Fruit fly (Drosophila melanogaster) whole organism, embryonic: Measurements from ENCODE around the gene CG5815.

Source experiments
- Bteb2 ChIP-seq: fragments of 200-800 bp; sonication (Bioruptor generic); optimal IDR thresholded peaks from 2 replicates; lab custom pipeline; 2016; ENCODE audit warnings: missing biosample characterization, missing genetic modification characterization
- CG10366 ChIP-seq: fragments of 200-800 bp; sonication (Bioruptor generic); IDR thresholded peaks from 2 replicates; pipeline ENCODE4 v1.3.6; 2022; ENCODE audit warnings: missing biosample characterization, missing genetic modification characterization
- CG10565 ChIP-seq: fragments of 200-800 bp; sonication (Bioruptor generic); optimal IDR thresholded peaks from 3 replicates; lab custom pipeline; 2016; ENCODE audit warnings: missing biosample characterization, mild to moderate bottlenecking, missing genetic modification characterization
- CG11560 ChIP-seq: fragments of 200-800 bp; sonication (Bioruptor generic); IDR thresholded peaks from 3 replicates; pipeline ENCODE4 v1.3.6; 2022; ENCODE audit warnings: missing biosample characterization, missing genetic modification characterization
- CG11696 ChIP-seq: fragments of 200-800 bp; sonication (Bioruptor generic); IDR thresholded peaks from 2 replicates; pipeline ENCODE4 v1.3.6; 2022; ENCODE audit warnings: missing biosample characterization, missing genetic modification characterization
- CG11723 ChIP-seq: fragments of 200-800 bp; sonication (Bioruptor generic); optimal IDR thresholded peaks from 2 replicates; lab custom pipeline; 2017; ENCODE audit warnings: missing biosample characterization, mild to moderate bottlenecking, missing genetic modification characterization
- CG12769 ChIP-seq: fragments of 200-800 bp; sonication (Bioruptor generic); optimal IDR thresholded peaks from 2 replicates; lab custom pipeline; 2019; ENCODE audit warnings: missing biosample characterization, mild to moderate bottlenecking, missing genetic modification characterization, moderate library complexity
- CG12942 ChIP-seq: fragments of 200-800 bp; sonication (Bioruptor generic); optimal IDR thresholded peaks from 3 replicates; lab custom pipeline; 2016; ENCODE audit warnings: missing biosample characterization, missing genetic modification characterization
- CG13624 ChIP-seq: fragments of 200-800 bp; sonication (Bioruptor generic); optimal IDR thresholded peaks from 2 replicates; lab custom pipeline; 2016; ENCODE audit warnings: missing biosample characterization, missing genetic modification characterization
- CG16863 ChIP-seq: fragments of 200-800 bp; sonication (Bioruptor generic); optimal IDR thresholded peaks from 3 replicates; lab custom pipeline; 2016; ENCODE audit warnings: missing biosample characterization, missing genetic modification characterization
- CG17186 ChIP-seq: fragments of 200-800 bp; sonication (Bioruptor generic); optimal IDR thresholded peaks from 3 replicates; lab custom pipeline; 2017; ENCODE audit warnings: missing biosample characterization, missing genetic modification reagents, missing genetic modification characterization
- CG17361 ChIP-seq: fragments of 200-800 bp; sonication (Bioruptor generic); IDR thresholded peaks from 3 replicates; pipeline ENCODE4 v1.3.6; 2022; ENCODE audit warnings: missing biosample characterization, missing genetic modification characterization
- CG1832 ChIP-seq: fragments of 200-800 bp; sonication (Bioruptor generic); optimal IDR thresholded peaks from 2 replicates; lab custom pipeline; 2017; ENCODE audit warnings: missing biosample characterization, mild to moderate bottlenecking, missing genetic modification characterization, inconsistent platforms
- CG18764 ChIP-seq: fragments of 200-800 bp; sonication (Bioruptor generic); optimal IDR thresholded peaks from 3 replicates; lab custom pipeline; 2016; ENCODE audit warnings: missing biosample characterization, missing genetic modification characterization
- CG2712 ChIP-seq: fragments of 200-800 bp; optimal IDR thresholded peaks from 3 replicates; lab custom pipeline; 2019; ENCODE audit warnings: missing biosample characterization, mild to moderate bottlenecking, missing genetic modification characterization, moderate library complexity
- CG30431 ChIP-seq: fragments of 200-800 bp; sonication (Bioruptor generic); optimal IDR thresholded peaks from 2 replicates; lab custom pipeline; 2017; ENCODE audit warnings: missing biosample characterization, missing genetic modification characterization
- CG3163 ChIP-seq: fragments of 200-800 bp; sonication (Bioruptor generic); optimal IDR thresholded peaks from 3 replicates; lab custom pipeline; 2016; ENCODE audit warnings: missing biosample characterization, missing genetic modification characterization
- CG42726 ChIP-seq: fragments of 200-800 bp; sonication (Bioruptor generic); IDR thresholded peaks from 2 replicates; pipeline ENCODE4 v1.3.6; 2022; ENCODE audit warnings: missing biosample characterization, missing genetic modification characterization; ENCODE audit not compliant: partially characterized antibody
- CG4707 ChIP-seq: fragments of 200-800 bp; sonication (Bioruptor generic); optimal IDR thresholded peaks from 2 replicates; lab custom pipeline; 2018; ENCODE audit warnings: missing biosample characterization, mild to moderate bottlenecking, missing genetic modification characterization, moderate library complexity
- CG5953 ChIP-seq: fragments of 200-800 bp; sonication (Bioruptor generic); IDR thresholded peaks from 2 replicates; pipeline ENCODE4 v1.3.6; 2022; ENCODE audit warnings: missing biosample characterization, missing genetic modification characterization
- CG6791 ChIP-seq: fragments of 200-800 bp; sonication (Bioruptor generic); IDR thresholded peaks from 3 replicates; pipeline ENCODE4 v1.3.6; 2022; ENCODE audit warnings: missing biosample characterization, missing genetic modification characterization; ENCODE audit not compliant: partially characterized antibody
- D ChIP-seq, 2 experiments: fragments of 200-800 bp in 1 of 2; fragments of >200 bp in 1 of 2; sonication (Bioruptor generic) in 1 of 2; optimal IDR thresholded peaks; 2 replicates in 1 of 2; 3 replicates in 1 of 2; lab custom pipeline; 2017; ENCODE audit warnings: mild to moderate bottlenecking in 1 of 2, missing biosample characterization in 1 of 2, missing genetic modification characterization in 1 of 2, missing genetic modification reagents in 1 of 2
- E2f1 ChIP-seq: fragments of 200-800 bp; sonication (Bioruptor generic); IDR thresholded peaks from 2 replicates; pipeline ENCODE4 v1.3.6; 2022; ENCODE audit warnings: missing biosample characterization, missing genetic modification characterization
- HmgD ChIP-seq: fragments of 200-800 bp; sonication (Bioruptor generic); optimal IDR thresholded peaks from 3 replicates; lab custom pipeline; 2016; ENCODE audit warnings: missing biosample characterization, missing genetic modification characterization
- Max ChIP-seq: fragments of 200-800 bp; sonication (Bioruptor generic); optimal IDR thresholded peaks from 2 replicates; lab custom pipeline; 2016; ENCODE audit warnings: missing biosample characterization, mild to moderate bottlenecking, missing genetic modification characterization
- Poxn ChIP-seq: fragments of 200-800 bp; sonication (Bioruptor generic); IDR thresholded peaks from 2 replicates; pipeline ENCODE4 v1.3.6; 2022; ENCODE audit warnings: missing biosample characterization, missing genetic modification characterization
- ac ChIP-seq: fragments of 200-800 bp; sonication (Bioruptor generic); optimal IDR thresholded peaks from 3 replicates; lab custom pipeline; 2017; ENCODE audit warnings: missing biosample characterization, mild to moderate bottlenecking, missing genetic modification characterization
- amos ChIP-seq: fragments of 200-800 bp; sonication (Bioruptor generic); IDR thresholded peaks from 2 replicates; pipeline ENCODE4 v1.3.6; 2022; ENCODE audit warnings: missing biosample characterization, missing genetic modification characterization; ENCODE audit not compliant: partially characterized antibody
- ara ChIP-seq: fragments of 200-800 bp; sonication (Bioruptor generic); IDR thresholded peaks from 2 replicates; pipeline ENCODE4 v1.3.6; 2022; ENCODE audit warnings: missing biosample characterization, missing genetic modification characterization
- ase ChIP-seq: fragments of 200-800 bp; sonication (Bioruptor generic); IDR thresholded peaks from 3 replicates; pipeline ENCODE4 v1.3.6; 2022; ENCODE audit warnings: missing biosample characterization, missing genetic modification characterization
- bigmax ChIP-seq: fragments of 200-800 bp; sonication (Bioruptor generic); optimal IDR thresholded peaks from 2 replicates; lab custom pipeline; 2018; ENCODE audit warnings: missing biosample characterization, mild to moderate bottlenecking, missing genetic modification characterization
- cato ChIP-seq: fragments of 200-800 bp; sonication (Bioruptor generic); optimal IDR thresholded peaks from 2 replicates; lab custom pipeline; 2016; ENCODE audit warnings: missing biosample characterization, missing genetic modification characterization, borderline replicate concordance
- crc ChIP-seq: fragments of 200-800 bp; sonication (Bioruptor generic); optimal IDR thresholded peaks from 2 replicates; lab custom pipeline; 2016; ENCODE audit warnings: missing biosample characterization, missing genetic modification characterization
- dpn ChIP-seq, 2 experiments: fragments of 200-800 bp; sonication (Bioruptor generic); optimal IDR thresholded peaks; 3 replicates each; lab custom pipeline; 2016; ENCODE audit warnings: missing biosample characterization in 2 of 2, missing genetic modification characterization in 2 of 2
- emc ChIP-seq: fragments of 200-800 bp; sonication (Bioruptor generic); optimal IDR thresholded peaks from 2 replicates; lab custom pipeline; 2016; ENCODE audit warnings: missing biosample characterization, missing genetic modification characterization
- ems ChIP-seq: fragments of 200-800 bp; sonication (Bioruptor generic); optimal IDR thresholded peaks from 3 replicates; lab custom pipeline; 2016; ENCODE audit warnings: missing biosample characterization, missing genetic modification characterization
- grau ChIP-seq: fragments of 200-800 bp; optimal IDR thresholded peaks from 3 replicates; lab custom pipeline; 2019; ENCODE audit warnings: missing biosample characterization, mild to moderate bottlenecking, missing genetic modification characterization, moderate library complexity
- hbn ChIP-seq: fragments of 200-800 bp; sonication (Bioruptor generic); IDR thresholded peaks from 2 replicates; pipeline ENCODE4 v1.3.6; 2022; ENCODE audit warnings: missing biosample characterization, missing genetic modification characterization; ENCODE audit not compliant: partially characterized antibody
- her ChIP-seq: fragments of 200-800 bp; sonication (Bioruptor generic); optimal IDR thresholded peaks from 2 replicates; lab custom pipeline; 2016; ENCODE audit warnings: missing biosample characterization, missing genetic modification characterization
- ind ChIP-seq: fragments of 200-800 bp; sonication (Bioruptor generic); optimal IDR thresholded peaks from 3 replicates; lab custom pipeline; 2016; ENCODE audit warnings: missing biosample characterization, missing genetic modification characterization
- lmd ChIP-seq: fragments of 200-800 bp; sonication (Bioruptor generic); IDR thresholded peaks from 2 replicates; pipeline ENCODE4 v1.3.6; 2022; ENCODE audit warnings: missing biosample characterization, missing genetic modification characterization
- ranshi ChIP-seq: fragments of 200-800 bp; sonication (Bioruptor generic); IDR thresholded peaks from 2 replicates; pipeline ENCODE4 v1.3.6; 2022; ENCODE audit warnings: missing biosample characterization, missing genetic modification characterization
- schlank ChIP-seq: fragments of 200-800 bp; sonication (Bioruptor generic); optimal IDR thresholded peaks from 2 replicates; lab custom pipeline; 2018; ENCODE audit warnings: missing biosample characterization, mild to moderate bottlenecking, missing genetic modification characterization
- sima ChIP-seq: fragments of 200-800 bp; sonication (Bioruptor generic); optimal IDR thresholded peaks from 2 replicates; lab custom pipeline; 2016; ENCODE audit warnings: missing biosample characterization, missing genetic modification characterization
- stwl ChIP-seq: fragments of 200-800 bp; sonication (Bioruptor generic); optimal IDR thresholded peaks from 3 replicates; lab custom pipeline; 2018; ENCODE audit warnings: missing biosample characterization, mild to moderate bottlenecking, missing genetic modification characterization, moderate library complexity
- sug ChIP-seq: fragments of 200-800 bp; optimal IDR thresholded peaks from 2 replicates; lab custom pipeline; 2019; ENCODE audit warnings: missing biosample characterization, mild to moderate bottlenecking, missing genetic modification characterization, moderate library complexity
- tx ChIP-seq: fragments of 200-800 bp; sonication (Bioruptor generic); optimal IDR thresholded peaks from 2 replicates; lab custom pipeline; 2016; ENCODE audit warnings: missing biosample characterization, missing genetic modification characterization
- vvl ChIP-seq: fragments of 200-800 bp; sonication (Bioruptor generic); IDR thresholded peaks from 2 replicates; pipeline ENCODE4 v1.3.6; 2022; ENCODE audit warnings: missing biosample characterization, missing genetic modification characterization
- yki ChIP-seq: fragments of >200 bp; optimal IDR thresholded peaks from 3 replicates; lab custom pipeline; 2018

CG5815 gene

DNA sequence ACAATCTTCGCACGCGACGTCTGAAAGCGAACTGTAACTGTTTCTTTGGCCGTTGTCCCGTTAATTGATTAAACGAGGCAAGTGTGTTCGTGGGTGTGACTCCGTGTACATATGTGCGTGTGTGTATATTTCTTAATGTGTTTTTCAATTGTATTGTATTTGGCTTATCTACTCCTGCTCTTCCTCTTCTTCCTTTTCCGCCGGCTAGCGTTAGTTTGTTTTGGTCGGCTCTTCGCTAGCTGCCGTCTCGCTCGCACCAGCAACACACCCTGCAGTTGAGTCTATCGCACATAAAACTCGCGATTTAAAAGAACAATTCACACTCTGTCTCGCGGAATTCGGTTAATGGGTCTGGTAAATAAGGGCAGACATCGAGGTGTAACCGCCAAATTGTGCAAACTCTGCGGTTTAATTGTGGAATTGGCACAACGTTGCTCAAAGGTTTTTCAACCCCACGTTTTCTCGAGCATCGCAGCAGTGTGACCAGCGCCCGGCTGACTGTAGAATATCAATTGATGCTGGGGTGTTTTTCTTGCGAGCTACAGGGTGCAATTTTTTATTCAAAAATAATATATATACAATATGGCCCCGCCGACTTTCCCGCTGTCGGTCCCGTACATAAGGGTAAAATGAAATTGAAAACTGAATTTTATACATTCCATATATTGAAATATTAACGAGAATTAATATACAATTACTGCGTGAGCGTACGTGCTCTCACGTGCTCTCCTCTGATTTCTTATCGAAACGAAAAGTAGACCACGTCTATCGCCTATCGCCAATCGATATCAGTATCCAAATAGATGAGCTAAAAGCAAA lies at the start of gene CG5815, which contains the start of gene gb (continued):
- TF ChIP-seq CG11696 (peak; percentile 77), cato (GFP tag; lab: Kevin White, UChicago) (peak; percentile 81), ase (GFP tag; lab: Robert Waterston, UW) (peak; percentile 84), CG5953 (GFP tag; lab: Robert Waterston, UW) (peak; percentile 80), ind (GFP tag; lab: Kevin White, UChicago) (peak; percentile 92), her (GFP tag; lab: Kevin White, UChicago) (peak; percentile 15), CG11723 (GFP tag; lab: Kevin White, UChicago) (no peak), CG17186 (GFP tag; lab: Kevin White, UChicago) (peak; percentile 65), CG1832 (GFP tag; lab: Kevin White, UChicago) (peak; percentile 77), grau (tag; lab: Kevin White, UChicago) (peak; percentile 91), sug (tag; lab: Kevin White, UChicago) (no peak), Max (peak; percentile 96), amos (GFP tag; lab: Robert Waterston, UW) (peak; percentile 86), ac (GFP tag; lab: Kevin White, UChicago) (peak; percentile 52), ranshi (GFP tag; lab: Robert Waterston, UW) (peak; percentile 89), lmd (peak; percentile 91), CG18764 (peak; percentile 85), CG2712 (tag; lab: Kevin White, UChicago) (peak; percentile 93), CG30431 (GFP tag; lab: Kevin White, UChicago) (peak; percentile 89), vvl (GFP tag; lab: Robert Waterston, UW) (peak; percentile 93), ara (GFP tag; lab: Robert Waterston, UW) (peak; percentile 88), tx (GFP tag; lab: Kevin White, UChicago) (peak; percentile 59), CG12942 (GFP tag; lab: Kevin White, UChicago) (peak; percentile 89), CG3163 (GFP tag; lab: Kevin White, UChicago) (peak; percentile 20), D (optimal IDR thresholded peaks at IDR 0.05; lab: Kevin White, UChicago) (no peak), D (GFP tag; optimal IDR thresholded peaks at IDR 0.05; lab: Kevin White, UChicago) (peak; percentile 80), E2f1 (GFP tag; lab: Robert Waterston, UW) (peak; percentile 84), HmgD (no peak), CG6791 (GFP tag; lab: Robert Waterston, UW) (peak; percentile 92), CG11560 (tag; lab: Robert Waterston, UW) (peak; percentile 75; the same call in 2 of the 3 replicates), schlank (peak; percentile 72), CG10366 (GFP tag; lab: Robert Waterston, UW) (peak; percentile 98), CG12769 (tag; lab: Kevin White, UChicago) (no peak), CG17361 (GFP tag; lab: Robert Waterston, UW) (peak; percentile 94), Bteb2 (peak; percentile 78), yki (no peak), CG10565 (GFP tag; lab: Kevin White, UChicago) (peak; percentile 32), hbn (GFP tag; lab: Robert Waterston, UW) (peak; percentile 94), Poxn (GFP tag; lab: Robert Waterston, UW) (peak; percentile 77), emc (GFP tag; lab: Kevin White, UChicago) (peak; percentile 65), crc (GFP tag; lab: Kevin White, UChicago) (peak; percentile 49), bigmax (GFP tag; lab: Kevin White, UChicago) (no peak), ems (GFP tag; lab: Kevin White, UChicago) (peak; percentile 87), CG13624 (GFP tag; lab: Kevin White, UChicago) (peak; percentile 80), stwl (tag; lab: Kevin White, UChicago) (peak; percentile 84), CG42726 (GFP tag; lab: Robert Waterston, UW) (no peak; the same call in 1 of the 2 replicates), CG16863 (GFP tag; lab: Kevin White, UChicago) (peak; percentile 77), CG4707 (GFP tag; lab: Kevin White, UChicago) (peak; percentile 13), dpn (GFP tag; optimal IDR thresholded peaks at IDR 0.05; lab: Kevin White, UChicago) (peak; percentile 89 to 92), sima (GFP tag; lab: Kevin White, UChicago) (no peak)
